Worm (Caenorhabditis elegans) whole organism, L1 larva: ENCODE data around the gene lap-2.

Source experiments
- C04F5.9 ChIP-seq: sonication (generic microtip); optimal IDR thresholded peaks from 2 replicates; lab custom pipeline; 2016; ENCODE audit warnings: missing genetic modification characterization, missing compliant biosample characterization
- C16A3.4 ChIP-seq: fragments of 150-350 bp; optimal IDR thresholded peaks from 2 replicates; lab custom pipeline; 2014; ENCODE audit warnings: missing biosample characterization, missing genetic modification characterization
- C34B4.2 ChIP-seq: sonication (generic microtip); optimal IDR thresholded peaks from 2 replicates; lab custom pipeline; 2017; ENCODE audit warnings: mild to moderate bottlenecking, missing genetic modification characterization, missing compliant biosample characterization
- F16B12.6 ChIP-seq: fragments of 150-350 bp; optimal IDR thresholded peaks from 2 replicates; lab custom pipeline; 2014; ENCODE audit warnings: missing biosample characterization, missing genetic modification characterization
- aha-1 ChIP-seq: fragments of 150-350 bp; optimal IDR thresholded peaks from 2 replicates; lab custom pipeline; 2014; ENCODE audit warnings: missing biosample characterization, missing genetic modification characterization
- ama-1 ChIP-seq: fragments of 150-350 bp; optimal IDR thresholded peaks from 2 replicates; lab custom pipeline; 2014
- blmp-1 ChIP-seq: fragments of 150-350 bp; optimal IDR thresholded peaks from 2 replicates; lab custom pipeline; 2014; ENCODE audit warnings: missing biosample characterization, missing genetic modification characterization
- ces-1 ChIP-seq: fragments of 150-350 bp; optimal IDR thresholded peaks from 2 replicates; lab custom pipeline; 2014; ENCODE audit warnings: missing biosample characterization, missing genetic modification reagents, missing genetic modification characterization
- dsc-1 ChIP-seq: sonication (generic microtip); optimal IDR thresholded peaks from 2 replicates; lab custom pipeline; 2016; ENCODE audit warnings: mild to moderate bottlenecking, missing genetic modification characterization, missing compliant biosample characterization
- efl-1 ChIP-seq, 4 experiments: fragments of 150-350 bp; optimal IDR thresholded peaks in 3 of 4; peaks in 1 of 4; 1 replicate in 1 of 4; 2 replicates in 3 of 4; lab custom pipeline; 2014; ENCODE audit warnings: missing biosample characterization in 2 of 4, missing genetic modification characterization in 2 of 4, missing genetic modification reagents in 2 of 4
- egl-27 ChIP-seq, 2 experiments: fragments of 150-350 bp in 1 of 2; sonication (generic microtip); optimal IDR thresholded peaks; 3 replicates each; lab custom pipeline; 2017 to 2018; ENCODE audit warnings: missing biosample characterization in 2 of 2, missing genetic modification characterization in 2 of 2, missing genetic modification reagents in 2 of 2
- elt-2 ChIP-seq: sonication (generic microtip); optimal IDR thresholded peaks from 2 replicates; lab custom pipeline; 2016; ENCODE audit warnings: missing genetic modification characterization, mild to moderate bottlenecking, inconsistent platforms, missing compliant biosample characterization, missing genetic modification reagents
- fkh-4 ChIP-seq: sonication (generic microtip); optimal IDR thresholded peaks from 2 replicates; lab custom pipeline; 2016; ENCODE audit warnings: missing compliant biosample characterization, missing genetic modification characterization, borderline replicate concordance
- fos-1 ChIP-seq: fragments of 150-350 bp; optimal IDR thresholded peaks from 2 replicates; lab custom pipeline; 2014; ENCODE audit warnings: missing biosample characterization, missing genetic modification characterization
- hlh-4 ChIP-seq: sonication (generic microtip); optimal IDR thresholded peaks from 2 replicates; lab custom pipeline; 2016; ENCODE audit warnings: mild to moderate bottlenecking, missing genetic modification characterization, missing compliant biosample characterization
- irx-1 ChIP-seq: sonication (generic microtip); optimal IDR thresholded peaks from 2 replicates; lab custom pipeline; 2016; ENCODE audit warnings: missing genetic modification characterization, missing compliant biosample characterization
- jun-1 ChIP-seq: fragments of 150-350 bp; optimal IDR thresholded peaks from 2 replicates; lab custom pipeline; 2014; ENCODE audit warnings: missing biosample characterization, missing genetic modification reagents, missing genetic modification characterization
- lin-13 ChIP-seq: fragments of 150-350 bp; optimal IDR thresholded peaks from 2 replicates; lab custom pipeline; 2014; ENCODE audit warnings: missing biosample characterization, missing genetic modification reagents, missing genetic modification characterization
- lin-15B ChIP-seq: fragments of 150-350 bp; sonication (generic microtip); optimal IDR thresholded peaks from 3 replicates; lab custom pipeline; 2014; ENCODE audit warnings: missing biosample characterization, missing genetic modification characterization
- lin-35 ChIP-seq, 2 experiments: fragments of 150-350 bp; optimal IDR thresholded peaks; 2 replicates each; lab custom pipeline; 2014; ENCODE audit warnings: missing biosample characterization in 2 of 2, missing genetic modification characterization in 2 of 2, missing genetic modification reagents in 2 of 2
- mab-9 ChIP-seq: fragments of 200-800 bp; sonication (Bioruptor generic); IDR thresholded peaks from 2 replicates; pipeline ENCODE4 v1.3.6; 2022; ENCODE audit warnings: missing genetic modification reagents, missing genetic modification characterization, missing compliant biosample characterization
- mep-1 ChIP-seq: fragments of 150-350 bp; optimal IDR thresholded peaks from 2 replicates; lab custom pipeline; 2014; ENCODE audit warnings: missing biosample characterization, missing genetic modification characterization
- nhr-11 ChIP-seq: fragments of 150-350 bp; optimal IDR thresholded peaks from 2 replicates; lab custom pipeline; 2014; ENCODE audit warnings: missing biosample characterization, missing genetic modification characterization
- nhr-20 ChIP-seq: sonication (generic microtip); optimal IDR thresholded peaks from 2 replicates; lab custom pipeline; 2016; ENCODE audit warnings: mild to moderate bottlenecking, missing genetic modification characterization, missing compliant biosample characterization
- nhr-71 ChIP-seq: sonication (generic microtip); optimal IDR thresholded peaks from 2 replicates; lab custom pipeline; 2016; ENCODE audit warnings: mild to moderate bottlenecking, missing genetic modification characterization, moderate library complexity, missing compliant biosample characterization
- nhr-76 ChIP-seq: sonication (generic microtip); optimal IDR thresholded peaks from 2 replicates; lab custom pipeline; 2017; ENCODE audit warnings: missing biosample characterization, missing genetic modification characterization
- nhr-77 ChIP-seq: fragments of 150-350 bp; optimal IDR thresholded peaks from 2 replicates; lab custom pipeline; 2014; ENCODE audit warnings: missing biosample characterization, missing genetic modification characterization
- nhr-84 ChIP-seq: sonication (generic microtip); optimal IDR thresholded peaks from 2 replicates; lab custom pipeline; 2017; ENCODE audit warnings: missing biosample characterization, missing genetic modification characterization
- nhr-85 ChIP-seq: sonication (generic microtip); peaks from one replicate; lab custom pipeline; 2016; ENCODE audit warnings: missing genetic modification characterization, inconsistent platforms, missing compliant biosample characterization
- nhr-90 ChIP-seq: sonication (generic microtip); optimal IDR thresholded peaks from 2 replicates; lab custom pipeline; 2016; ENCODE audit warnings: mild to moderate bottlenecking, missing genetic modification characterization, missing compliant biosample characterization; ENCODE audit not compliant: poor library complexity
- skn-1 ChIP-seq: fragments of 150-350 bp; optimal IDR thresholded peaks from 2 replicates; lab custom pipeline; 2014; ENCODE audit warnings: missing biosample characterization, missing genetic modification characterization
- snpc-4 ChIP-seq: fragments of 150-350 bp; optimal IDR thresholded peaks from 2 replicates; lab custom pipeline; 2014; ENCODE audit warnings: missing biosample characterization, missing genetic modification characterization
- swsn-7 ChIP-seq: sonication (generic microtip); optimal IDR thresholded peaks from 2 replicates; lab custom pipeline; 2016; ENCODE audit warnings: missing genetic modification characterization, missing compliant biosample characterization
- tbx-2 ChIP-seq: sonication (generic microtip); optimal IDR thresholded peaks from 2 replicates; lab custom pipeline; 2016; ENCODE audit warnings: missing genetic modification characterization, missing compliant biosample characterization
- unc-130 ChIP-seq: fragments of 150-350 bp; optimal IDR thresholded peaks from 2 replicates; lab custom pipeline; 2017; ENCODE audit warnings: missing biosample characterization, missing genetic modification characterization, inconsistent platforms
- unc-30 ChIP-seq: sonication (generic microtip); optimal IDR thresholded peaks from 2 replicates; lab custom pipeline; 2017; ENCODE audit warnings: missing biosample characterization, missing genetic modification characterization
- unc-86 ChIP-seq: sonication (generic microtip); optimal IDR thresholded peaks from 2 replicates; lab custom pipeline; 2016; ENCODE audit warnings: missing genetic modification characterization, missing compliant biosample characterization
- unc-98 ChIP-seq: fragments of 200-800 bp; sonication (Bioruptor generic); IDR thresholded peaks from 2 replicates; pipeline ENCODE4 v1.3.6; 2022; ENCODE audit warnings: missing genetic modification characterization, missing compliant biosample characterization
- vab-15 ChIP-seq: sonication (generic microtip); optimal IDR thresholded peaks from 2 replicates; lab custom pipeline; 2017; ENCODE audit warnings: missing genotype, mild to moderate bottlenecking, missing genetic modification characterization, missing compliant biosample characterization
- xbp-1 ChIP-seq: sonication (generic microtip); optimal IDR thresholded peaks from 2 replicates; lab custom pipeline; 2016; ENCODE audit warnings: missing genetic modification characterization, missing compliant biosample characterization
- zag-1 ChIP-seq: fragments of 150-350 bp; optimal IDR thresholded peaks from 2 replicates; lab custom pipeline; 2014; ENCODE audit warnings: missing biosample characterization, missing genetic modification characterization
- zip-4 ChIP-seq: fragments of 200-800 bp; sonication (Bioruptor generic); optimal IDR thresholded peaks from 2 replicates; lab custom pipeline; 2018; ENCODE audit warnings: mild to moderate bottlenecking, missing genetic modification characterization, moderate library complexity, missing compliant biosample characterization
- ztf-4 ChIP-seq: fragments of 150-350 bp; optimal IDR thresholded peaks from 2 replicates; lab custom pipeline; 2014; ENCODE audit warnings: missing biosample characterization, missing genetic modification characterization

lap-2 gene

DNA sequence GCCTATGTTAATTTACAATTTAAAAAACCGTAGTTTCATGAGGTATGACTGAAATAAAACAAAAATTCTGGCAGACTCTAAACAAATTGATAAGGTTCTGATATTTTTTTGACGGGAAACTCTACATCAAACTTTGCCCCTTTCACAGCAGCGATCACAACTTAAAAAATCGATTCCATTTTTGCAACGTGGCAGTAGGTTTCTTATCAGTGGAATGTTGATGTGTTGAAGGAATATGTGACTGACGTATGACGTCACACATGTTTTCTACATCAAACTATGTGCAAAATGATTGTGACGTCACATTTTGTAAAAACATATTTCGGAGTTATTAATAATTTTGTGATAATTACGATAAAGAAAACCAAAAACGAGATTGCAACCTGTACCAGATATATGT, 31.6 kb upstream of the lap-2 start:
- TF ChIP-seq nhr-11 (no peak), nhr-20 (tag; lab: Kevin White, UChicago) (peak; percentile 18), mep-1 (no peak), lin-35 (GFP tag; optimal IDR thresholded peaks at IDR 0.05; lab: Kevin White, UChicago) (peak in 1 of 2 experiments; percentile 21), C04F5.9 (tag; lab: Kevin White, UChicago) (no peak), mab-9 (no peak), elt-2 (tag; lab: Kevin White, UChicago) (peak; percentile 93), xbp-1 (no peak), dsc-1 (no peak), aha-1 (no peak), swsn-7 (no peak), unc-30 (no peak), zag-1 (tag; lab: Kevin White, UChicago) (no peak), vab-15 (tag; lab: Kevin White, UChicago) (no peak), hlh-4 (no peak), ces-1 (no peak), nhr-71 (peak; percentile 5), lin-13 (GFP tag; lab: Kevin White, UChicago) (no peak), lin-15B (no peak), unc-86 (tag; lab: Kevin White, UChicago) (no peak), zip-4 (GFP tag; lab: Kevin White, UChicago) (no peak), fkh-4 (tag; lab: Kevin White, UChicago) (no peak), tbx-2 (tag; lab: Kevin White, UChicago) (no peak), unc-130 (tag; lab: Kevin White, UChicago) (no peak)

DNA sequence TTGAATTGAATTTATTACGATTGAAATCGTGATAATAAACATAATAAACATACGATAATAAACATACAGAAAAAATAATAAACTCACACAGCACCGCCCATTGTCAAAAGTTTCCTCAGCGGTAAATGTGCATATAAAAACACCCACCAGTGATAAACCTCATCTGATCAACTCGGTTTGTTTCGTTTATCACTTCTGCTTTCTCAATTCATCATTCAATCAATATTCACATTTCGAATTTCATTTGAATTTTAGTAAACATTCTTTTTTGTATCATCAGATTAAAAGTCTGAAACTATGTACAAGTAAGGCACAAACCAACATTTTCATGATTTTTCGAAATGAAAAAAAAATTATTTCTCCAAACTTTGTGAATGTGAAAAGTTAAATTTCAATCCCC, 30.4 kb upstream of the lap-2 start, which contains the start of gene try-10:
try-10 (minus strand) TSS at position 101 of the 400 bp plus-strand sequence.
- TF ChIP-seq snpc-4 (tag; lab: Kevin White, UChicago) (no peak), jun-1 (tag; lab: Kevin White, UChicago) (no peak), fos-1 (no peak), nhr-76 (tag; lab: Kevin White, UChicago) (no peak), C16A3.4 (tag; lab: Kevin White, UChicago) (no peak), ama-1 (lab: Kevin White, UChicago) (no peak), nhr-84 (tag; lab: Kevin White, UChicago) (no peak), nhr-90 (no peak), unc-98 (GFP tag; lab: Robert Waterston, UW) (no peak), mab-9 (no peak), nhr-85 (tag; lab: Kevin White, UChicago) (no peak)

DNA sequence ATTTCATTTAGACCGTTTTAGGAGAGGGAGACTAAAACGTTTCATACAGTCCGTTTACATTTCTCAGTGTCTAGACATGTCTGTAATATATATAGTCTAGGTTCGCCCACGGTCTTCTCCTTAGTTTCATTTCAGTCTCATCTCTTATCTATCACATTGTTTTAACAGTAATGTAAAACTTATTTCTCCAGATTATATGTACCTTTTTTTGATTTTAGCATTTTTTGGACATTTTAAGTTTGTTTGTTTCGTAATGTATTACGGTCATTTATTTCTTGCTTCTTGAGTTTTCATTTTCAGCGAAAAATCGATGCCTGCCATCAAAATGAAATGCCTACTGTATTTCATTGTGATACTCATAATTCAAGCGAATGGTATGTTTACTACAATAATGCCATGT, 29.7 kb upstream of the lap-2 start, which contains the start of gene F15B9.6:
F15B9.6 (plus strand) TSS at position 301 of the 400 bp plus-strand sequence.
- TF ChIP-seq efl-1 (optimal IDR thresholded peaks at IDR 0.05; lab: Kevin White, UChicago) = no peak
- TF ChIP-seq efl-1 (GFP tag; optimal IDR thresholded peaks at IDR 0.05 in 1 of 2; lab: Kevin White, UChicago) = peak in 1 of 2 experiments; percentile 47
- no peak for TF ChIP-seq ztf-4 (tag; lab: Kevin White, UChicago)

DNA sequence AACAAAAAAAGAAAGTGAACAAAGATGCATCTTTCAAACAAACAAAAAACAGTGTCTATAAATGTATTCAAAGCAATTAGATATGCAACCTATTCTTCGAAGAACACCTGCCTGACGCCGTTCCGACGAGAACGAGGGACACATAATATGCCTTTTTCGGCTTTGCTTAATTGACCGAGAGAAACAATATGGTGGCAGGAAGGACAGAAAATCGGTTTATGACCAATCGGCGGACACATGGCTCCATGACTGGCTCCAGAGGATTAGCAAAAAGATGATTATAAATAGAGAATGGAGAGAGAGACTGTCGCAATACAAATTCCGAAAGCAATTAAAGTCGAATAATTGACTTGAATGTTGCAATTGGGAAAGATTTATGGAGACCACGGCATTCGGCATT, 25.3 kb upstream of the lap-2 start:
- TF ChIP-seq C04F5.9 (tag; lab: Kevin White, UChicago) (no peak), blmp-1 (tag; lab: Kevin White, UChicago) (no peak), C34B4.2 (tag; lab: Kevin White, UChicago) (no peak), egl-27 (tag; optimal IDR thresholded peaks at IDR 0.05; lab: Kevin White, UChicago) (no peak), irx-1 (tag; lab: Kevin White, UChicago) (no peak), nhr-77 (tag; lab: Kevin White, UChicago) (no peak), mab-9 (no peak), F16B12.6 (no peak), skn-1 (tag; lab: Kevin White, UChicago) (no peak), aha-1 (no peak), lin-13 (GFP tag; lab: Kevin White, UChicago) (no peak)
